Worm (Caenorhabditis elegans): ENCODE measurements around the gene ZC374.2.

Gene ZC374.2

ce11 chrX:10008664-10009063, 38.6 kb downstream of the ZC374.2 start, which contains the start of gene F19C6.3:
Gene F19C6.3, minus strand, starts transcription at chrX:10008764.
- TF ChIP-seq flt-1 (GFP tag; IDR thresholded peaks at IDR 0.05) = no peak
- TF ChIP-seq F13C5.2 (tag; optimal IDR thresholded peaks at IDR 0.05) = no peak
- no peak for TF ChIP-seq tbx-37 (GFP tag; conservative IDR thresholded peaks at IDR 0.05)
- no peak for TF ChIP-seq hmbx-1 (tag; optimal IDR thresholded peaks at IDR 0.05)
- no peak for TF ChIP-seq scrt-1 (GFP tag; IDR thresholded peaks at IDR 0.05)
- no peak for TF ChIP-seq tra-4 (tag; optimal IDR thresholded peaks at IDR 0.05)
- no peak for TF ChIP-seq ets-7 (tag; optimal IDR thresholded peaks at IDR 0.05)
- TF ChIP-seq ceh-13 (GFP tag; optimal IDR thresholded peaks at IDR 0.05) = no peak
- no peak for TF ChIP-seq sea-1 (GFP tag; conservative IDR thresholded peaks at IDR 0.05)

DNA sequence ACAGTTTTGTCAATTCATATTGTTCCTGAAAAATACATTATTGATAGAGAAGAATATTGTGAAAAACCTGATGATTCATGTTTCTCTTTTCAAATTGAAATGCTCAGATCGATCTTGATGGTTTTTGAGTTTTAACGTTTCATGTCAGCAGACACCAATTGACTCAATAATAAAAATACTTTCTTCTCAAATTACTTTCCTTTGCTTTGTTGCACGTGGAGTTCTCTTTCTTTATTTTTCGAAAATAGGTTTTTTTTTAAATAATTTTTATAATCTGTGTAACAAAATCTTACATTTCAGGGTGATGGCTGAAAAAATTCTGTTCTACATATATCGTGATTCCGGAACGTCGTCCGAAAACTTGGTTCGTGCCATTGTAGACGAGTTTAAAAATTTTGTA, 46.6 kb downstream of the ZC374.2 start, which contains the start of gene F19C6.2:
F19C6.2 (plus strand) TSS at position 301 of the 400 bp plus-strand sequence.
- TF ChIP-seq sea-1 (GFP tag; conservative IDR thresholded peaks at IDR 0.05) = no peak
- no peak for TF ChIP-seq B0310.2 (tag; optimal IDR thresholded peaks at IDR 0.05)

DNA sequence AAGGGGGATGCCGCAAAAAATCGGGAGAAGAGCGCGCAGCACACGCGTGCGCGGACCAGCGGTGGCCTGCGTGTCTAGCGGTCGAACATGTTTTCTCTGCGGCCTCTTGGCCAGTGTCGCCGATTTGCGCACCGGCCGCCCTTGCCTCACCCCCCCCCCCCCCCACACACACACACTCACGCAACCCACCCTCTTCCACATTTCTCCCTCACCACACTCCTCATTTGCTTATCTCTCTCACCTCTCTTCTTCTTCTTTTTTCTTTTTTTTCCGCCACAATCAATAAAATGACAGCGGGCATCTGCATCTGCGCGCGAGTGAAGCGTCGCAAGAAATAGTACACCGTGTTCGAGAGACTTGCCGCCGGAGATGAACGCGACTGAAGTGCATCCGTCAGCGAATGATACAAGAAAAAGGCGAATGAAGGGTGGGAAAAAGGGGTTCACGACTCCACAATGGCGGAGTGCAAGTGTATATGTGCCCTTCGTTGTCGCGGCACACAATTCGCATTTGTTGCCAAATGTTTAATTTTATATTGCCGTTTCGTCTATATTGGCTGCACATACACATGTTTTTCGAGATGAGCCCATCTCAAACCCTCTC, 47.5 kb downstream of the ZC374.2 start:
- TF ChIP-seq pes-1 (GFP tag; IDR thresholded peaks at IDR 0.05) (0 out of 2 replicates have a peak, but pooled peaks have one; percentile 43), F13C5.2 (tag; optimal IDR thresholded peaks at IDR 0.05) (peak; percentile 69), tbx-37 (GFP tag; conservative IDR thresholded peaks at IDR 0.05) (0 out of 2 replicates have a peak, but pooled peaks have one; percentile 5), B0310.2 (tag; optimal IDR thresholded peaks at IDR 0.05) (peak; percentile 80), hmg-4 (GFP tag; optimal IDR thresholded peaks at IDR 0.05) (peak; percentile 94), aly-1 (tag; optimal IDR thresholded peaks at IDR 0.05) (no peak), scrt-1 (GFP tag; IDR thresholded peaks at IDR 0.05) (no peak), sea-1 (GFP tag; conservative IDR thresholded peaks at IDR 0.05) (no peak), ets-7 (tag; optimal IDR thresholded peaks at IDR 0.05) (no peak)

DNA sequence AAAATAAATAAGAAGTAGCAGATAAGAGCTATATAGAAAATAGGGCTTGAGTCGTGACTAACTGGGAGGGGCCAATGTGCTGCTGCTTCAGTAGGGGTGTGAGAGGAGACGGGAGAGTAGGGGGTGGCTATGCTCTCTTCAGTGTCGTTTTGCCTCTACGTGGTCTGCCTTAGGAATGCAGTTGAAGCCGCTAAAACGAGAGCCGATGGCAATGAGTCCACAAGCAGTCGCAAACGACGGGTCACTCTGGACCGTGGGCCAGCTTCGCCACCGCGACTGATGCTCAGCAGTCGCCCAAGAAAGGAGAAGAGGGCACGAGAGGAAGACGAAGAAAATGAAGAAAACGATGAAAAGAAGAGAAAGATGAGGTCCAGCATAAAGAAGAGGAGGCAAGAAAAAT, 48.0 kb downstream of the ZC374.2 start, which contains the start of gene grk-1:
grk-1 (minus strand) TSS at position 17 of the 400 bp plus-strand sequence.
- TF ChIP-seq hmbx-1 (tag; optimal IDR thresholded peaks at IDR 0.05) = no peak
- TF ChIP-seq ceh-13 (GFP tag; optimal IDR thresholded peaks at IDR 0.05) = no peak
- no peak for TF ChIP-seq B0310.2 (tag; optimal IDR thresholded peaks at IDR 0.05)
- TF ChIP-seq sea-1 (GFP tag; conservative IDR thresholded peaks at IDR 0.05) = no peak
- no peak for TF ChIP-seq flt-1 (GFP tag; IDR thresholded peaks at IDR 0.05)
- TF ChIP-seq tbx-11 (GFP tag; IDR thresholded peaks at IDR 0.05) = no peak
- TF ChIP-seq ama-1 (optimal IDR thresholded peaks at IDR 0.05) = no peak
- TF ChIP-seq hnd-1 (tag; optimal IDR thresholded peaks at IDR 0.05) = no peak
- TF ChIP-seq hmg-4 (GFP tag; optimal IDR thresholded peaks at IDR 0.05) = no peak
- no peak for TF ChIP-seq ets-7 (tag; optimal IDR thresholded peaks at IDR 0.05)
- TF ChIP-seq tra-4 (tag; optimal IDR thresholded peaks at IDR 0.05) = no peak
- no peak for TF ChIP-seq tbx-37 (GFP tag; conservative IDR thresholded peaks at IDR 0.05)
- no peak for TF ChIP-seq pes-1 (GFP tag; IDR thresholded peaks at IDR 0.05)
- TF ChIP-seq scrt-1 (GFP tag; IDR thresholded peaks at IDR 0.05) = no peak
- TF ChIP-seq F13C5.2 (tag; optimal IDR thresholded peaks at IDR 0.05) = no peak
- no peak for TF ChIP-seq aly-1 (tag; optimal IDR thresholded peaks at IDR 0.05)

DNA sequence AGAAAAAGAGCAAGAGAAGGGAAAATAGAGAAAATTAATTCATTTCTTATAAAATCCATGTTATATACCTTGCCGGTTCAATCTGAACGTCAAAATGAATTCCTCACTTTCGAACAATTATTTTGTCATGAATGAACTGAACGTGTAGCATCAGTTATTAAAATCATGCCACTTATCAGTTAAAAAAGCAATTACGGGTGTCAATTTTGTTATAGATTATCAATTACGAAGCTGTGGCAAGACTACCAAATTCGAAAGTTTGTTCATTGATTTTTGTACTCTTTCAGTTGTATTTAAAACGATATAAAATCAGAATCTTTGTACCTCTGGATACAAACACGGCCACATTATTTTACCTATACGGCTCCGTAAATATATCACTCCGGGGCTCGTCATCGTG, 49.9 kb downstream of the ZC374.2 start:
- TF ChIP-seq sea-1 (GFP tag; conservative IDR thresholded peaks at IDR 0.05) = no peak
- TF ChIP-seq ama-1 (optimal IDR thresholded peaks at IDR 0.05) = no peak
- no peak for TF ChIP-seq pes-1 (GFP tag; IDR thresholded peaks at IDR 0.05)
- TF ChIP-seq aly-1 (tag; optimal IDR thresholded peaks at IDR 0.05) = no peak
- no peak for TF ChIP-seq hmbx-1 (tag; optimal IDR thresholded peaks at IDR 0.05)
- no peak for TF ChIP-seq hnd-1 (tag; optimal IDR thresholded peaks at IDR 0.05)
- TF ChIP-seq F13C5.2 (tag; optimal IDR thresholded peaks at IDR 0.05) = no peak
- TF ChIP-seq ceh-36 (tag; optimal IDR thresholded peaks at IDR 0.05) = no peak
- no peak for TF ChIP-seq tbx-37 (GFP tag; conservative IDR thresholded peaks at IDR 0.05)
- TF ChIP-seq hmg-4 (GFP tag; optimal IDR thresholded peaks at IDR 0.05) = no peak
- no peak for TF ChIP-seq tra-4 (tag; optimal IDR thresholded peaks at IDR 0.05)
- no peak for TF ChIP-seq scrt-1 (GFP tag; IDR thresholded peaks at IDR 0.05)

- TF ChIP-seq pes-1 (GFP tag; IDR thresholded peaks at IDR 0.05) = no peak
- no peak for TF ChIP-seq flt-1 (GFP tag; IDR thresholded peaks at IDR 0.05)
- no peak for TF ChIP-seq tbx-11 (GFP tag; IDR thresholded peaks at IDR 0.05)
Observed at ce11 chrX:9993100-9993499, 54.1 kb downstream of the ZC374.2 start.

DNA sequence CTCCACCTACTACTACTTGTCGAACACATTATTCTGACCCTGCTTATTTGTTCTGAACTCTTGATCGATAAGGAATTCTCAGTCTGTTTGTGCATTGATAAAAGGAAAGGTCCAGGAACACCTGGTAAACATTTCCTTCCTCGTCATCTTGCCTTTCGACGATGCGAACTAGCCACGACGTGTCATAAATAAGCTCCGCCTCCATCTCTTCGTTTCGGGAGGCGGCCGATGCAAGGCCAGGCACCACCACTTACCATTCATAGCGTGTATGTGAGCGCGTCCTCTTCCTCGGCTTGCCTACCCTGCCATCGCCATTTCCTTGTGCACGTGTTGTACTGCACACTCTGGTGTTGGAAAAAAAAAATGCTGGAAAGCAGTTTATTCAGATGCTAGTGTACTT, 58.3 kb downstream of the ZC374.2 start:
- TF ChIP-seq ama-1 (optimal IDR thresholded peaks at IDR 0.05) = no peak
- TF ChIP-seq hmbx-1 (tag; optimal IDR thresholded peaks at IDR 0.05) = no peak
- TF ChIP-seq B0310.2 (tag; optimal IDR thresholded peaks at IDR 0.05) = no peak
- TF ChIP-seq hnd-1 (tag; optimal IDR thresholded peaks at IDR 0.05) = no peak
- no peak for TF ChIP-seq flt-1 (GFP tag; IDR thresholded peaks at IDR 0.05)
- TF ChIP-seq tbx-37 (GFP tag; conservative IDR thresholded peaks at IDR 0.05) = no peak
- no peak for TF ChIP-seq tbx-11 (GFP tag; IDR thresholded peaks at IDR 0.05)
- TF ChIP-seq ceh-36 (tag; optimal IDR thresholded peaks at IDR 0.05) = no peak
- no peak for TF ChIP-seq ceh-13 (GFP tag; optimal IDR thresholded peaks at IDR 0.05)
- no peak for TF ChIP-seq hmg-4 (GFP tag; optimal IDR thresholded peaks at IDR 0.05)
- no peak for TF ChIP-seq pes-1 (GFP tag; IDR thresholded peaks at IDR 0.05)
- TF ChIP-seq sea-1 (GFP tag; conservative IDR thresholded peaks at IDR 0.05) = no peak
- TF ChIP-seq aly-1 (tag; optimal IDR thresholded peaks at IDR 0.05) = no peak
- TF ChIP-seq tra-4 (tag; optimal IDR thresholded peaks at IDR 0.05) = no peak
- no peak for TF ChIP-seq ets-7 (tag; optimal IDR thresholded peaks at IDR 0.05)

- TF ChIP-seq flt-1 (GFP tag; IDR thresholded peaks at IDR 0.05) = no peak
- no peak for TF ChIP-seq F13C5.2 (tag; optimal IDR thresholded peaks at IDR 0.05)
- TF ChIP-seq tra-4 (tag; optimal IDR thresholded peaks at IDR 0.05) = no peak
- TF ChIP-seq pes-1 (GFP tag; IDR thresholded peaks at IDR 0.05) = no peak
- TF ChIP-seq ceh-36 (tag; optimal IDR thresholded peaks at IDR 0.05) = no peak
- TF ChIP-seq tbx-11 (GFP tag; IDR thresholded peaks at IDR 0.05) = no peak
- TF ChIP-seq B0310.2 (tag; optimal IDR thresholded peaks at IDR 0.05) = no peak
- no peak for TF ChIP-seq sea-1 (GFP tag; conservative IDR thresholded peaks at IDR 0.05)
- TF ChIP-seq ama-1 (optimal IDR thresholded peaks at IDR 0.05) = no peak
- TF ChIP-seq hnd-1 (tag; optimal IDR thresholded peaks at IDR 0.05) = no peak
- TF ChIP-seq ets-7 (tag; optimal IDR thresholded peaks at IDR 0.05) = no peak
- no peak for TF ChIP-seq ceh-13 (GFP tag; optimal IDR thresholded peaks at IDR 0.05)
- no peak for TF ChIP-seq hmbx-1 (tag; optimal IDR thresholded peaks at IDR 0.05)
Observed at ce11 chrX:9987166-9987565, 60.1 kb downstream of the ZC374.2 start.

Measured in whole organism, early embryonic.